Worm (Caenorhabditis elegans) whole organism, mixed stage, embryonic: ENCODE results near the gene C03B1.4.

Experiments
- blmp-1 ChIP-seq: fragments of 150-350 bp; optimal IDR thresholded peaks from 2 replicates; lab custom pipeline; 2014; ENCODE audit warnings: missing biosample characterization, missing genetic modification characterization
- elt-1 ChIP-seq: sonication (generic microtip); optimal IDR thresholded peaks from 2 replicates; lab custom pipeline; 2017; ENCODE audit warnings: missing genetic modification characterization, mild to moderate bottlenecking, missing compliant biosample characterization, antibody characterized with exemption, moderate library complexity, borderline replicate concordance; ENCODE audit not compliant: insufficient read depth
- lin-13 ChIP-seq: fragments of 150-350 bp; optimal IDR thresholded peaks from 2 replicates; lab custom pipeline; 2014; ENCODE audit warnings: missing biosample characterization, missing genetic modification characterization
- lsy-2 ChIP-seq: fragments of 150-350 bp; optimal IDR thresholded peaks from 2 replicates; lab custom pipeline; 2014; ENCODE audit warnings: missing biosample characterization, missing genetic modification characterization
- mab-5 ChIP-seq: fragments of 150-350 bp; optimal IDR thresholded peaks from 2 replicates; lab custom pipeline; 2014; ENCODE audit warnings: missing biosample characterization, missing genetic modification characterization
- mep-1 ChIP-seq: fragments of 150-350 bp; optimal IDR thresholded peaks from 2 replicates; lab custom pipeline; 2017; ENCODE audit warnings: missing biosample characterization, missing genetic modification reagents, missing genetic modification characterization, inconsistent platforms
- nhr-12 ChIP-seq: fragments of 150-350 bp; optimal IDR thresholded peaks from 2 replicates; lab custom pipeline; 2014; ENCODE audit warnings: missing biosample characterization, missing genetic modification characterization
- nhr-237 ChIP-seq: fragments of 150-350 bp; optimal IDR thresholded peaks from 2 replicates; lab custom pipeline; 2014; ENCODE audit warnings: missing biosample characterization, missing genetic modification characterization
- nhr-76 ChIP-seq: sonication (generic microtip); optimal IDR thresholded peaks from 2 replicates; lab custom pipeline; 2017; ENCODE audit warnings: missing biosample characterization, missing genetic modification characterization
- snpc-4 ChIP-seq: fragments of 150-350 bp; optimal IDR thresholded peaks from 2 replicates; lab custom pipeline; 2014; ENCODE audit warnings: missing biosample characterization, missing genetic modification characterization
- tbx-8 ChIP-seq: fragments of 200-800 bp; sonication (Bioruptor generic); optimal IDR thresholded peaks from 2 replicates; lab custom pipeline; 2018; ENCODE audit warnings: mild to moderate bottlenecking, missing genetic modification characterization, moderate library complexity, missing compliant biosample characterization
- unc-62 ChIP-seq: fragments of 150-350 bp; optimal IDR thresholded peaks from 2 replicates; lab custom pipeline; 2014; ENCODE audit warnings: missing biosample characterization, missing genetic modification reagents, missing genetic modification characterization

DNA sequence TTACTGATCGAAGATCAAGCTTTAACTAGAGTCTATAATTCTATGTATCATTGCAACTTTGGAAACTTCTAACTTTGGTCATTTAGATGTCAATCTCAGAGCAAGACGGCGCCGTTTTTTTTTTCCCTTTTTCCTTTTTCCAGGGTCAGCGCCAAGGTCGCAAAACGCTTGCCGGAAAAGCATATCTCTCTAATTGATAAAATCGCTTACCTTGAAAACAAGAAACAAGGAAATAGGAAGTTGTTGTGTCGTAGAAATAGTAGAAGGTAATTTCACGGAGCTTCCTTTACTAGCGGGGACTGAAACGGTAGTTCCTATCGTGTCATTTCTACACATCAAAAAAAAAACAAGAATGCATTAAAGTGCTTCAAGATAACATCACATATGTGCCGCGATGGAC lies 42.9 kb upstream of the C03B1.4 start:
- TF ChIP-seq snpc-4 (tag; lab: Kevin White, UChicago) (no peak), mab-5 (tag; lab: Kevin White, UChicago) (no peak), tbx-8 (GFP tag; lab: Kevin White, UChicago) (no peak), mep-1 (tag; lab: Kevin White, UChicago) (no peak), nhr-12 (tag; lab: Kevin White, UChicago) (no peak), nhr-76 (tag; lab: Kevin White, UChicago) (no peak), elt-1 (no peak), nhr-237 (no peak), lsy-2 (tag; lab: Kevin White, UChicago) (no peak), lin-13 (no peak), blmp-1 (tag; lab: Kevin White, UChicago) (no peak), unc-62 (GFP tag; lab: Kevin White, UChicago) (no peak)
